Worm (Caenorhabditis elegans) whole organism, early embryonic: Measurements from ENCODE around the gene alh-2.
"Not testable (repeated sequence)": the region's sequence is repeated elsewhere in the genome, so short reads cannot be mapped to it uniquely, and the experiment has no call there.

Experiments used
- aly-1 ChIP-seq: sonication (generic microtip); optimal IDR thresholded peaks from 2 replicates; lab custom pipeline; 2016; ENCODE audit warnings: missing genetic modification characterization, missing compliant biosample characterization
- ama-1 ChIP-seq: fragments of 150-350 bp; optimal IDR thresholded peaks from 2 replicates; lab custom pipeline; 2014
- ceh-13 ChIP-seq: fragments of 200-800 bp; sonication (Bioruptor generic); optimal IDR thresholded peaks from 2 replicates; lab custom pipeline; 2018; ENCODE audit warnings: mild to moderate bottlenecking, missing genetic modification characterization, missing compliant biosample characterization
- ets-7 ChIP-seq: sonication (generic microtip); optimal IDR thresholded peaks from 2 replicates; lab custom pipeline; 2016; ENCODE audit warnings: missing genotype, missing genetic modification characterization, missing compliant biosample characterization
- hmbx-1 ChIP-seq: sonication (generic microtip); optimal IDR thresholded peaks from 2 replicates; lab custom pipeline; 2016; ENCODE audit warnings: mild to moderate bottlenecking, missing genetic modification characterization, missing compliant biosample characterization
- hmg-4 ChIP-seq: fragments of 200-800 bp; sonication (Bioruptor generic); optimal IDR thresholded peaks from 2 replicates; lab custom pipeline; 2018; ENCODE audit warnings: mild to moderate bottlenecking, missing genetic modification characterization, missing compliant biosample characterization
- sea-1 ChIP-seq: fragments of 200-800 bp; sonication (Bioruptor generic); conservative IDR thresholded peaks from 2 replicates; pipeline ENCODE4 v1.3.6; 2022; ENCODE audit warnings: missing genetic modification characterization, missing compliant biosample characterization
- tbx-11 ChIP-seq: fragments of 200-800 bp; sonication (Bioruptor generic); IDR thresholded peaks from 2 replicates; pipeline ENCODE4 v1.3.6; 2022; ENCODE audit warnings: missing genetic modification characterization, missing compliant biosample characterization
- tbx-37 ChIP-seq: fragments of 200-800 bp; sonication (Bioruptor generic); conservative IDR thresholded peaks from 2 replicates; pipeline ENCODE4 v1.3.6; 2022; ENCODE audit warnings: missing genetic modification reagents, missing genetic modification characterization, missing compliant biosample characterization
- tra-4 ChIP-seq: sonication (generic microtip); optimal IDR thresholded peaks from 2 replicates; lab custom pipeline; 2017; ENCODE audit warnings: missing genetic modification characterization, missing compliant biosample characterization

DNA sequence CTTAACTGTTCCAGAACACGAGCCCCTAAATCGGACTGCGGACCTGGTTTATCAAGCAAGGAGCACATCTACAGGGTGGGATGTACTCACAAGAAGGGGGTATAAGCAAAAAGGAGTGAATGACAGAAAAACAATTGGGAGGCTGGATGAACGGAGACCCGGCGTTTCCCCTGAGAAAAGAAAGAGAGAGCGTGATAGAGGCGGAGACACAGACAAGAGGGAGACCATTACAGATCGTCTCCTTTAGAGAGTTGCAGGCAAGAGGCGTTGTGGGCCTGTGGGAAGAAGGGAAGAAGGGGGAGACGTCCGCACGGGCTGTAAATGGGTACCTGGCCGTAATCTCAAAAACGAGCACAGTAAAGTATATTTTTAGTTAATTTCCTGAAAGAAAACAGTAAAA is 49.9 kb downstream of the alh-2 start, which contains the start of gene Y46H3C.7:
- not testable (repeated sequence) for TF ChIP-seq tra-4 (tag; lab: Kevin White, UChicago); hmg-4; aly-1 (tag; lab: Kevin White, UChicago); ceh-13; tbx-11 (GFP tag; lab: Robert Waterston, UW); tbx-37; hmbx-1 (tag; lab: Kevin White, UChicago); ets-7 (tag; lab: Kevin White, UChicago); ama-1 (lab: Kevin White, UChicago); sea-1 (GFP tag; lab: Robert Waterston, UW)
